Worm (Caenorhabditis elegans): ENCODE data around the gene B0302.5.

Gene B0302.5

ce11 chrX:17195080-17195479 lies at the start of gene B0302.5:
B0302.5 (minus strand) TSS chrX:17195137.
- TF ChIP-seq ZK546.5 (tag; optimal IDR thresholded peaks at IDR 0.05) (no peak), pqm-1 (tag; optimal IDR thresholded peaks at IDR 0.05) (peak; percentile 22), nhr-76 (tag; optimal IDR thresholded peaks at IDR 0.05) (no peak), lsy-12 (tag; optimal IDR thresholded peaks at IDR 0.05) (no peak), pha-4 (tag; optimal IDR thresholded peaks at IDR 0.05) (peak; percentile 32), elt-2 (tag; optimal IDR thresholded peaks at IDR 0.05) (peak; percentile 66), ceh-9 (tag; optimal IDR thresholded peaks at IDR 0.05) (no peak), snpc-4 (tag; optimal IDR thresholded peaks at IDR 0.05) (no peak), nhr-237 (tag; optimal IDR thresholded peaks at IDR 0.05) (no peak), elt-1 (tag; optimal IDR thresholded peaks at IDR 0.05) (no peak), skn-1 (tag; optimal IDR thresholded peaks at IDR 0.05) (peak; percentile 70)

- peak; percentile 30 for TF ChIP-seq elt-2 (tag; optimal IDR thresholded peaks at IDR 0.05)
- no peak for TF ChIP-seq nhr-28 (tag; optimal IDR thresholded peaks at IDR 0.05)
- no peak for TF ChIP-seq nhr-76 (tag; optimal IDR thresholded peaks at IDR 0.05)
These were observed 48.1 kb upstream of the B0302.5 start, which contains the start of gene T25G12.13 for ce11 chrX:17243053-17243452. T25G12.13 (plus strand) TSS chrX:17243353.

- TF ChIP-seq sea-2 (GFP tag; optimal IDR thresholded peaks at IDR 0.05) (no peak), ZK546.5 (tag; optimal IDR thresholded peaks at IDR 0.05) (no peak), nhr-23 (tag; optimal IDR thresholded peaks at IDR 0.05) (no peak), pha-4 (tag; optimal IDR thresholded peaks at IDR 0.05) (no peak), eor-1 (tag; optimal IDR thresholded peaks at IDR 0.05) (no peak), nhr-25 (tag; optimal IDR thresholded peaks at IDR 0.05) (no peak), ztf-4 (tag; optimal IDR thresholded peaks at IDR 0.05) (no peak), nhr-43 (tag; optimal IDR thresholded peaks at IDR 0.05; ENCODE audit: poor library complexity, severe bottlenecking) (no peak), aly-2 (tag; optimal IDR thresholded peaks at IDR 0.05) (no peak), unc-62 (GFP tag; optimal IDR thresholded peaks at IDR 0.05) (no peak), elt-2 (tag; optimal IDR thresholded peaks at IDR 0.05) (no peak), mml-1 (tag; optimal IDR thresholded peaks at IDR 0.05) (no peak), fos-1 (tag; optimal IDR thresholded peaks at IDR 0.05) (no peak), daf-12 (tag; optimal IDR thresholded peaks at IDR 0.05) (no peak), lin-15B (tag; optimal IDR thresholded peaks at IDR 0.05) (no peak)
These were observed 42.5 kb upstream of the B0302.5 start, which contains the start of gene T25G12.11 for ce11 chrX:17237439-17237838. T25G12.11 (minus strand) TSS chrX:17237539.

- TF ChIP-seq daf-12 (tag; optimal IDR thresholded peaks at IDR 0.05) (no peak), lin-39 (tag; optimal IDR thresholded peaks at IDR 0.05) (peak; percentile 35), pha-4 (tag; optimal IDR thresholded peaks at IDR 0.05) (peak; percentile 83), elt-2 (tag; optimal IDR thresholded peaks at IDR 0.05) (peak; percentile 37), unc-62 (GFP tag; optimal IDR thresholded peaks at IDR 0.05) (no peak)
These were observed 41.0 kb upstream of the B0302.5 start, which contains the start of gene dhs-30 for ce11 chrX:17235749-17236561. dhs-30 (minus strand) TSS chrX:17235838.

ce11 chrX:17234988-17235387 lies 40.1 kb upstream of the B0302.5 start:
- no peak for TF ChIP-seq nfya-1 (tag; optimal IDR thresholded peaks at IDR 0.05; ENCODE audit: insufficient read depth)
- TF ChIP-seq ceh-82 (tag; optimal IDR thresholded peaks at IDR 0.05), result no peak
- no peak for TF ChIP-seq aly-2 (tag; optimal IDR thresholded peaks at IDR 0.05)
- no peak for TF ChIP-seq jun-1 (tag; optimal IDR thresholded peaks at IDR 0.05)
- no peak for TF ChIP-seq nhr-237 (tag; optimal IDR thresholded peaks at IDR 0.05)

ce11 chrX:17231348-17231747 lies 36.4 kb upstream of the B0302.5 start, which contains the start of gene T25G12.3:
T25G12.3 (plus strand) TSS chrX:17231648.
- TF ChIP-seq R02D3.7 (tag; optimal IDR thresholded peaks at IDR 0.05) (no peak), ceh-28 (tag; optimal IDR thresholded peaks at IDR 0.05) (no peak), ceh-16 (tag; optimal IDR thresholded peaks at IDR 0.05) (no peak), nhr-25 (tag; optimal IDR thresholded peaks at IDR 0.05) (peak; percentile 67), snpc-4 (tag; optimal IDR thresholded peaks at IDR 0.05) (no peak), nfya-1 (tag; optimal IDR thresholded peaks at IDR 0.05; ENCODE audit: insufficient read depth) (no peak), elt-3 (tag; optimal IDR thresholded peaks at IDR 0.05) (no peak), hmg-11 (tag; optimal IDR thresholded peaks at IDR 0.05) (no peak), elt-1 (tag; optimal IDR thresholded peaks at IDR 0.05) (no peak)
